Fruit fly (Drosophila melanogaster): ENCODE results near the gene CG5966.
A peak's percentile ranks its signal among the peaks of the same experiment; 100 is the strongest.

The CG5966 gene

dm6 chrX:5981410-5981809 is 7.2 kb upstream of the CG5966 start:
- TF ChIP-seq EcR (GFP tag; optimal IDR thresholded peaks at IDR 0.05) (no peak), Pif1A (GFP tag; optimal IDR thresholded peaks at IDR 0.05) (no peak), CG32121 (GFP tag; IDR thresholded peaks at IDR 0.05) (peak; percentile 23; the same call in 1 of the 2 replicates), Pif1B (GFP tag; optimal IDR thresholded peaks at IDR 0.05) (no peak), CG15710 (tag; optimal IDR thresholded peaks at IDR 0.05) (no peak), Ets98B (GFP tag; IDR thresholded peaks at IDR 0.05) (peak; percentile 50), CG14655 (GFP tag; optimal IDR thresholded peaks at IDR 0.05) (no peak), CG12605 (GFP tag; IDR thresholded peaks at IDR 0.05) (peak; percentile 11; the same call in 1 of the 2 replicates), CG13204 (GFP tag; optimal IDR thresholded peaks at IDR 0.05) (no peak), CG4496 (GFP tag; IDR thresholded peaks at IDR 0.05) (peak; percentile 26; the same call in 1 of the 3 replicates)

- TF ChIP-seq CG14655 (GFP tag; optimal IDR thresholded peaks at IDR 0.05) (no peak), Ets98B (GFP tag; IDR thresholded peaks at IDR 0.05) (no peak), Snoo (tag; optimal IDR thresholded peaks at IDR 0.05) (no peak), D1 (tag; optimal IDR thresholded peaks at IDR 0.05) (no peak), CG12605 (GFP tag; IDR thresholded peaks at IDR 0.05) (no peak), gl (tag; optimal IDR thresholded peaks at IDR 0.05) (no peak), CG8159 (tag; optimal IDR thresholded peaks at IDR 0.05) (no peak), CG13204 (GFP tag; optimal IDR thresholded peaks at IDR 0.05) (no peak), CG9948 (tag; optimal IDR thresholded peaks at IDR 0.05) (no peak), Pif1A (GFP tag; optimal IDR thresholded peaks at IDR 0.05) (no peak)
Measured at dm6 chrX:5983390-5983789, 5.2 kb upstream of the CG5966 start.

DNA sequence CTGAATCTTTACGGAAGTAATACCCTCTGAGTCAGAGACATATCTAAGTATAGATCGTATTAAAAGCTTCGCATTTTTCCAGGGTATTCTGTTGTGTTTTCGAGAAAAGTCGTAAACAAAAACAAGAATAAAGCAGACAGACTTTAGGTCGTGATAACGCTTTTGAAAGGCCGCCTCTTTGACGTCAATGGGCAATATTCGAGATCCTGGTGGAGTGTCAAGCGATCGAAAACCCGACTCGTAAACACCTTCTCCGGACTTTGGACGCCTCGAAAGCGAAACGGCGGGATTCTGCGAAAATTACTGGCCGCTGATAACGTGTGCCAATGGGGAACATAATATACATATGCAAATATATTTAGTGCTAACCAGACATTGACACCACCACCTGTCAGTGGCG is 1.2 kb upstream of the CG5966 start:
- TF ChIP-seq CG14655 (GFP tag; optimal IDR thresholded peaks at IDR 0.05) = no peak
- no peak for TF ChIP-seq rn (GFP tag; IDR thresholded peaks at IDR 0.05)
- TF ChIP-seq CG13204 (GFP tag; optimal IDR thresholded peaks at IDR 0.05) = no peak
- no peak for TF ChIP-seq CG4496 (GFP tag; IDR thresholded peaks at IDR 0.05)
- TF ChIP-seq fd96Ca (GFP tag; IDR thresholded peaks at IDR 0.05) = no peak
- TF ChIP-seq CG17806 (tag; optimal IDR thresholded peaks at IDR 0.05) = no peak
- TF ChIP-seq CG15710 (tag; optimal IDR thresholded peaks at IDR 0.05) = no peak
- no peak for TF ChIP-seq Pif1B (GFP tag; optimal IDR thresholded peaks at IDR 0.05)
- no peak for TF ChIP-seq CG8159 (tag; optimal IDR thresholded peaks at IDR 0.05)
- TF ChIP-seq Pif1A (GFP tag; optimal IDR thresholded peaks at IDR 0.05) = no peak
- no peak for TF ChIP-seq CG32121 (GFP tag; IDR thresholded peaks at IDR 0.05)
- no peak for TF ChIP-seq CG34367 (tag; optimal IDR thresholded peaks at IDR 0.05)

DNA sequence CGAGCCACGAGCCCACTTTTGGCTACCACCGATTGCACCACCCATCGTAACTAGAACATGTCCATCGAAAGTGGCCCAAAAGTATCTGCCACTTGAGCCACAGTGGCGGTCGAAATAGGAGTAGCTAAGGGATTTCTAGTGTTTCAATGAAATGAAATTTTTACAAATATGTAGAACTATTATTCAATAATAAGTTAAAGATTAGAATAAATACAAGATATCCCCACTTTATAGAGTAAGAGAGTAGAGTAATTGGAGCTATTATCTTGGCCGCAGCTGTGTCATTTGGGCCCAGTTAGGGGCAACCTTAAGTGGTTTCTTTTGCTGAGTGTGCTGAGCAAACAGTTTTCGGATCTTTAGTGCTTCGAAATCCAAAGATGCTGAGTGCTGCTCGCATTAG is 777 bp downstream of the CG5966 start:
- TF ChIP-seq rn (GFP tag; IDR thresholded peaks at IDR 0.05) (no peak), fd96Ca (GFP tag; IDR thresholded peaks at IDR 0.05) (no peak), CG17806 (tag; optimal IDR thresholded peaks at IDR 0.05) (no peak), CG34367 (tag; optimal IDR thresholded peaks at IDR 0.05) (no peak), CG12605 (GFP tag; IDR thresholded peaks at IDR 0.05) (no peak), EcR (GFP tag; optimal IDR thresholded peaks at IDR 0.05) (no peak), CG14655 (GFP tag; optimal IDR thresholded peaks at IDR 0.05) (peak; percentile 26), Pif1B (GFP tag; optimal IDR thresholded peaks at IDR 0.05) (no peak), CG9948 (tag; optimal IDR thresholded peaks at IDR 0.05) (no peak), CG4496 (GFP tag; IDR thresholded peaks at IDR 0.05) (peak; percentile 56; the same call in 1 of the 3 replicates), gl (tag; optimal IDR thresholded peaks at IDR 0.05) (no peak), Ets98B (GFP tag; IDR thresholded peaks at IDR 0.05) (no peak), Snoo (tag; optimal IDR thresholded peaks at IDR 0.05) (no peak), CG8301 (tag; optimal IDR thresholded peaks at IDR 0.05) (no peak)

- peak; percentile 9 for TF ChIP-seq D1 (tag; optimal IDR thresholded peaks at IDR 0.05)
- TF ChIP-seq CG13204 (GFP tag; optimal IDR thresholded peaks at IDR 0.05) = no peak
- no peak for TF ChIP-seq rn (GFP tag; IDR thresholded peaks at IDR 0.05)
- TF ChIP-seq Ets98B (GFP tag; IDR thresholded peaks at IDR 0.05) = no peak
- no peak for TF ChIP-seq Pif1A (GFP tag; optimal IDR thresholded peaks at IDR 0.05)
Measured at dm6 chrX:5992141-5992540, 3.5 kb downstream of the CG5966 start.

dm6 chrX:5992767-5993325 is 4.3 kb downstream of the CG5966 start:
- no peak for TF ChIP-seq fd96Ca (GFP tag; IDR thresholded peaks at IDR 0.05)
- no peak for TF ChIP-seq Pif1B (GFP tag; optimal IDR thresholded peaks at IDR 0.05)
- TF ChIP-seq CG15710 (tag; optimal IDR thresholded peaks at IDR 0.05) = no peak
- TF ChIP-seq CG8301 (tag; optimal IDR thresholded peaks at IDR 0.05) = no peak
- TF ChIP-seq CG13204 (GFP tag; optimal IDR thresholded peaks at IDR 0.05) = no peak
- TF ChIP-seq Pif1A (GFP tag; optimal IDR thresholded peaks at IDR 0.05) = no peak
- TF ChIP-seq CG8159 (tag; optimal IDR thresholded peaks at IDR 0.05) = no peak
- no peak for TF ChIP-seq CG34367 (tag; optimal IDR thresholded peaks at IDR 0.05)
- TF ChIP-seq Ets98B (GFP tag; IDR thresholded peaks at IDR 0.05) = no peak
- TF ChIP-seq EcR (GFP tag; optimal IDR thresholded peaks at IDR 0.05) = no peak
- TF ChIP-seq CG4496 (GFP tag; IDR thresholded peaks at IDR 0.05) = no peak
- TF ChIP-seq D1 (tag; optimal IDR thresholded peaks at IDR 0.05) = no peak
- no peak for TF ChIP-seq CG32121 (GFP tag; IDR thresholded peaks at IDR 0.05)
- no peak for TF ChIP-seq rn (GFP tag; IDR thresholded peaks at IDR 0.05)
- TF ChIP-seq gl (tag; optimal IDR thresholded peaks at IDR 0.05) = no peak
- TF ChIP-seq CG14655 (GFP tag; optimal IDR thresholded peaks at IDR 0.05) = no peak
- no peak for TF ChIP-seq CG17806 (tag; optimal IDR thresholded peaks at IDR 0.05)
- no peak for TF ChIP-seq Snoo (tag; optimal IDR thresholded peaks at IDR 0.05)

DNA sequence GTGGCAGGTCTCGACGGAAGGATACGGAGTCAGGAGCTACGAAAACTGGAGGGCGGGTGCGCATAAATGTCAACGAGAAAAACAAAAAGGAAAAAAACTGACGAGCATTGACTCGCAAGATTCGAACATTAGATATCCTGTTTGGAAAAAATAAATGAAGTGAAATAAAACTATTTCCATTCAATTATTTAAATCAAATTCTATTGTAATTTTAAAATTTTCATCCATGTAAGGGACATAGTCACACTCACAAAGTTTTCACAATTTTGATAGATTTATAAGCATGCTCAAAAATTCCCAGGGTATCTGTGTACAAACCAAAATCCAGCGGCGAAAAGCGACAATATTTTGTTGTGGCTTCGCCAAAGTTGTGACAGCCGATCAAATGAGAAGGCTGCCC is 7.4 kb downstream of the CG5966 start:
- no peak for TF ChIP-seq CG32121 (GFP tag; IDR thresholded peaks at IDR 0.05)
- TF ChIP-seq Snoo (tag; optimal IDR thresholded peaks at IDR 0.05) = no peak
- TF ChIP-seq CG9948 (tag; optimal IDR thresholded peaks at IDR 0.05) = no peak
- no peak for TF ChIP-seq CG8301 (tag; optimal IDR thresholded peaks at IDR 0.05)
- no peak for TF ChIP-seq CG8159 (tag; optimal IDR thresholded peaks at IDR 0.05)
- TF ChIP-seq CG15710 (tag; optimal IDR thresholded peaks at IDR 0.05) = no peak
- TF ChIP-seq CG17806 (tag; optimal IDR thresholded peaks at IDR 0.05) = no peak
- TF ChIP-seq Pif1A (GFP tag; optimal IDR thresholded peaks at IDR 0.05) = no peak
- TF ChIP-seq rn (GFP tag; IDR thresholded peaks at IDR 0.05) = no peak
- TF ChIP-seq gl (tag; optimal IDR thresholded peaks at IDR 0.05) = no peak
- no peak for TF ChIP-seq CG4496 (GFP tag; IDR thresholded peaks at IDR 0.05)
- no peak for TF ChIP-seq CG10348 (GFP tag; IDR thresholded peaks at IDR 0.05)
- no peak for TF ChIP-seq CG12605 (GFP tag; IDR thresholded peaks at IDR 0.05)
- no peak for TF ChIP-seq CG14655 (GFP tag; optimal IDR thresholded peaks at IDR 0.05)
- no peak for TF ChIP-seq Ets98B (GFP tag; IDR thresholded peaks at IDR 0.05)
- TF ChIP-seq Pif1B (GFP tag; optimal IDR thresholded peaks at IDR 0.05) = no peak

Measured in whole organism, pupa.